Worm (Caenorhabditis elegans) whole organism, early embryonic: ENCODE results near the gene srh-215.

ENCODE experiments used
- B0310.2 ChIP-seq: sonication (generic microtip); optimal IDR thresholded peaks from 2 replicates; lab custom pipeline; 2016; ENCODE audit warnings: mild to moderate bottlenecking, missing genetic modification characterization, missing compliant biosample characterization
- F13C5.2 ChIP-seq: sonication (generic microtip); optimal IDR thresholded peaks from 2 replicates; lab custom pipeline; 2017; ENCODE audit warnings: mild to moderate bottlenecking, missing genetic modification characterization, inconsistent platforms, missing compliant biosample characterization
- ama-1 ChIP-seq: fragments of 150-350 bp; optimal IDR thresholded peaks from 2 replicates; lab custom pipeline; 2014
- ceh-13 ChIP-seq: fragments of 200-800 bp; sonication (Bioruptor generic); optimal IDR thresholded peaks from 2 replicates; lab custom pipeline; 2018; ENCODE audit warnings: mild to moderate bottlenecking, missing genetic modification characterization, missing compliant biosample characterization
- ceh-36 ChIP-seq: sonication (generic microtip); optimal IDR thresholded peaks from 2 replicates; lab custom pipeline; 2016; ENCODE audit warnings: missing genetic modification characterization, inconsistent platforms, missing compliant biosample characterization
- ets-7 ChIP-seq: sonication (generic microtip); optimal IDR thresholded peaks from 2 replicates; lab custom pipeline; 2016; ENCODE audit warnings: missing genotype, missing genetic modification characterization, missing compliant biosample characterization
- flt-1 ChIP-seq: fragments of 200-800 bp; sonication (Bioruptor generic); IDR thresholded peaks from 2 replicates; pipeline ENCODE4 v1.3.6; 2022; ENCODE audit warnings: missing genetic modification characterization, missing compliant biosample characterization
- hmbx-1 ChIP-seq: sonication (generic microtip); optimal IDR thresholded peaks from 2 replicates; lab custom pipeline; 2016; ENCODE audit warnings: mild to moderate bottlenecking, missing genetic modification characterization, missing compliant biosample characterization
- hnd-1 ChIP-seq: sonication (generic microtip); optimal IDR thresholded peaks from 2 replicates; lab custom pipeline; 2016; ENCODE audit warnings: missing genetic modification characterization, missing compliant biosample characterization
- pes-1 ChIP-seq: fragments of 200-800 bp; sonication (Bioruptor generic); IDR thresholded peaks from 2 replicates; pipeline ENCODE4 v1.3.6; 2022; ENCODE audit warnings: missing genetic modification reagents, missing genetic modification characterization, missing compliant biosample characterization
- sea-1 ChIP-seq: fragments of 200-800 bp; sonication (Bioruptor generic); conservative IDR thresholded peaks from 2 replicates; pipeline ENCODE4 v1.3.6; 2022; ENCODE audit warnings: missing genetic modification characterization, missing compliant biosample characterization
- tbx-37 ChIP-seq: fragments of 200-800 bp; sonication (Bioruptor generic); conservative IDR thresholded peaks from 2 replicates; pipeline ENCODE4 v1.3.6; 2022; ENCODE audit warnings: missing genetic modification reagents, missing genetic modification characterization, missing compliant biosample characterization
- tra-4 ChIP-seq: sonication (generic microtip); optimal IDR thresholded peaks from 2 replicates; lab custom pipeline; 2017; ENCODE audit warnings: missing genetic modification characterization, missing compliant biosample characterization

ce11 chrV:16781974-16782373 lies 49.8 kb downstream of the srh-215 start:
- TF ChIP-seq ama-1 (lab: Kevin White, UChicago) = no peak
- no peak for TF ChIP-seq hnd-1 (tag; lab: Kevin White, UChicago)
- no peak for TF ChIP-seq flt-1 (GFP tag; lab: Robert Waterston, UW)
- TF ChIP-seq ceh-36 (tag; lab: Kevin White, UChicago) = no peak
- no peak for TF ChIP-seq tra-4 (tag; lab: Kevin White, UChicago)
- TF ChIP-seq ets-7 (tag; lab: Kevin White, UChicago) = no peak
- no peak for TF ChIP-seq sea-1 (GFP tag; lab: Robert Waterston, UW)
- no peak for TF ChIP-seq F13C5.2 (tag; lab: Kevin White, UChicago)
- no peak for TF ChIP-seq tbx-37 (GFP tag; lab: Robert Waterston, UW)
- no peak for TF ChIP-seq pes-1
- TF ChIP-seq ceh-13 = no peak
- no peak for TF ChIP-seq B0310.2 (tag; lab: Kevin White, UChicago)
- TF ChIP-seq hmbx-1 (tag; lab: Kevin White, UChicago) = no peak
